Worm (Caenorhabditis elegans) whole organism, early embryonic: ENCODE data around the gene T04B2.7.

Source experiments
- ama-1 ChIP-seq: fragments of 150-350 bp; optimal IDR thresholded peaks from 2 replicates; lab custom pipeline; 2014
- ceh-13 ChIP-seq: fragments of 200-800 bp; sonication (Bioruptor generic); optimal IDR thresholded peaks from 2 replicates; lab custom pipeline; 2018; ENCODE audit warnings: mild to moderate bottlenecking, missing genetic modification characterization, missing compliant biosample characterization
- flt-1 ChIP-seq: fragments of 200-800 bp; sonication (Bioruptor generic); IDR thresholded peaks from 2 replicates; pipeline ENCODE4 v1.3.6; 2022; ENCODE audit warnings: missing genetic modification characterization, missing compliant biosample characterization
- hmbx-1 ChIP-seq: sonication (generic microtip); optimal IDR thresholded peaks from 2 replicates; lab custom pipeline; 2016; ENCODE audit warnings: mild to moderate bottlenecking, missing genetic modification characterization, missing compliant biosample characterization
- hnd-1 ChIP-seq: sonication (generic microtip); optimal IDR thresholded peaks from 2 replicates; lab custom pipeline; 2016; ENCODE audit warnings: missing genetic modification characterization, missing compliant biosample characterization
- pes-1 ChIP-seq: fragments of 200-800 bp; sonication (Bioruptor generic); IDR thresholded peaks from 2 replicates; pipeline ENCODE4 v1.3.6; 2022; ENCODE audit warnings: missing genetic modification reagents, missing genetic modification characterization, missing compliant biosample characterization
- scrt-1 ChIP-seq: fragments of 200-800 bp; sonication (Bioruptor generic); IDR thresholded peaks from 2 replicates; pipeline ENCODE4 v1.3.6; 2022; ENCODE audit warnings: missing genetic modification characterization, missing compliant biosample characterization
- sea-1 ChIP-seq: fragments of 200-800 bp; sonication (Bioruptor generic); conservative IDR thresholded peaks from 2 replicates; pipeline ENCODE4 v1.3.6; 2022; ENCODE audit warnings: missing genetic modification characterization, missing compliant biosample characterization
- tbx-11 ChIP-seq: fragments of 200-800 bp; sonication (Bioruptor generic); IDR thresholded peaks from 2 replicates; pipeline ENCODE4 v1.3.6; 2022; ENCODE audit warnings: missing genetic modification characterization, missing compliant biosample characterization
- tbx-37 ChIP-seq: fragments of 200-800 bp; sonication (Bioruptor generic); conservative IDR thresholded peaks from 2 replicates; pipeline ENCODE4 v1.3.6; 2022; ENCODE audit warnings: missing genetic modification reagents, missing genetic modification characterization, missing compliant biosample characterization
- tra-4 ChIP-seq: sonication (generic microtip); optimal IDR thresholded peaks from 2 replicates; lab custom pipeline; 2017; ENCODE audit warnings: missing genetic modification characterization, missing compliant biosample characterization

- TF ChIP-seq flt-1 (GFP tag; lab: Robert Waterston, UW) (no peak), hnd-1 (tag; lab: Kevin White, UChicago) (no peak), ama-1 (no peak), tbx-37 (GFP tag; lab: Robert Waterston, UW) (no peak), tbx-11 (GFP tag; lab: Robert Waterston, UW) (no peak), scrt-1 (no peak), ceh-13 (GFP tag; lab: Kevin White, UChicago) (no peak), hmbx-1 (no peak), pes-1 (GFP tag; lab: Robert Waterston, UW) (no peak), tra-4 (no peak), sea-1 (GFP tag; lab: Robert Waterston, UW) (no peak)
Observed at ce11 chrIV:10072527-10072926, 16.5 kb upstream of the T04B2.7 start, which contains the start of gene W01B6.3.
